Fruit fly (Drosophila melanogaster): ENCODE measurements around the gene tup.

- TF ChIP-seq usp (GFP tag; optimal IDR thresholded peaks at IDR 0.05), result no peak
- TF ChIP-seq CG8478 (optimal IDR thresholded peaks at IDR 0.05), result no peak
- peak in 1 of 2 experiments; percentile 21 for TF ChIP-seq EcR (GFP tag; optimal IDR thresholded peaks at IDR 0.05)
- no peak for TF ChIP-seq psq (optimal IDR thresholded peaks at IDR 0.05)
- TF ChIP-seq Dll (optimal IDR thresholded peaks at IDR 0.05), result no peak
- no peak for TF ChIP-seq pan (optimal IDR thresholded peaks at IDR 0.05)
Observed at dm6 chr2L:18823243-18823803, 57.7 kb downstream of the tup start, which contains the start of gene Ugt36D1.

All from whole organism.